Worm (Caenorhabditis elegans): ENCODE data around the gene F42A6.1.
A peak's percentile ranks its signal among the peaks of the same experiment; 100 is the strongest.

The F42A6.1 gene

DNA sequence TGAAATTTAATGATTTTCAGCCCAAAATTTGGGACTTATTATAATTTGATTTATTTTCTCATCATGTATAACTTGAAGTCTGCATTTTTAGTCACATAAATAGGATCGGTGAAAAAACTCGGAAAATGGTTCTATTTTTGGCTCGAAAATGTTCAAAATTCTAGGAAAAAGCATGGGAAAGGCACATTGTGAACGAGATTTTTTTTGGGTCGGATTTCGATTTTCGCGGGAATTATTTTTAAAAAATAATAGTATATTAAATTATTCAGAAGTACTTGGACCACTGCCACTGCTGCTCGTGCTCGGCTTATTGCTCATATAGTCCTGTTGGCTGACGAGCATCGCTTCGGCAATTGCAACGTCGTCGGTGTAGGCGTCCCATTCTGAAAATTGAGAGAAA is 18.5 kb downstream of the F42A6.1 start:
- no peak for TF ChIP-seq elt-2 (tag; optimal IDR thresholded peaks at IDR 0.05)
- no peak for TF ChIP-seq lin-39 (tag; optimal IDR thresholded peaks at IDR 0.05)

DNA sequence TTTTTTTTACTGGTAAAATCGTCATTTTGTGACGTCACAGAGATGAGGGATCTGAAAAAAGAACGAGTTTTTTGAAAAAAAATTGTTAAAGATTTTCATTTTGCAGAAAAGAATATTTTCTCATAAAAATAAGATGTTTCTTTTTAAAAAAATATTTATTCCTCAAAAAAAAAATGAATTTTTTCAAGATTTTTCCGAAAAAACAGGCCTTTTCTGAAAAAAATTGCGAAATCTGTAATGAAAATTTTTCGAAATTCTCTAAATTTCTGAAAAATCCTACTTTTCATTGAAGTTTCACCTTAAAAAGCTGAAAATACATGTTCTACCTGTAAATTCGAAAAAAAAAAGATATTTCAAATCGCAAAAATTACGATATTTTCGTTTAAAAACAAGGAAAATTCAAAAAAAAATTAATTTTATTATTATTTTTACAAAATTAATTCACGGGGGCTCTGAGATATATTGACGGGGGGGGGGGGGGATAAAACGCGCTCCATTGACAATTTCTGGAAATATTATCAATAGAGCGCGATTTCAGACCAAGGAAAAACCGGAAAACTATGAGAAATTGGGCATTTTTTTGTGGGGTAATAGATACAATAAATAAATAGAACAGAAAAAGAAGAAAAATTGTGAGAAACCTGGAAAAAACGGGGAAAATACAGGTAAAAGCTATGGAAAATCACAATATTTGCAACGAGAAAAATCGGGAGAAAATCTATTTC is 23.4 kb downstream of the F42A6.1 start, which contains the start of gene otub-4:
Gene otub-4, minus strand, starts transcription at position 51 of the 725 bp plus-strand sequence.
- no peak for TF ChIP-seq ceh-9 (tag; optimal IDR thresholded peaks at IDR 0.05)
- no peak for TF ChIP-seq egl-5 (tag; optimal IDR thresholded peaks at IDR 0.05)
- TF ChIP-seq elt-1 (tag; optimal IDR thresholded peaks at IDR 0.05): no peak
- TF ChIP-seq nfya-1 (tag; optimal IDR thresholded peaks at IDR 0.05; ENCODE audit: insufficient read depth): no peak
- TF ChIP-seq nhr-77 (tag; optimal IDR thresholded peaks at IDR 0.05): no peak
- TF ChIP-seq fos-1 (tag; optimal IDR thresholded peaks at IDR 0.05): no peak
- no peak for TF ChIP-seq nhr-12 (tag; optimal IDR thresholded peaks at IDR 0.05)

DNA sequence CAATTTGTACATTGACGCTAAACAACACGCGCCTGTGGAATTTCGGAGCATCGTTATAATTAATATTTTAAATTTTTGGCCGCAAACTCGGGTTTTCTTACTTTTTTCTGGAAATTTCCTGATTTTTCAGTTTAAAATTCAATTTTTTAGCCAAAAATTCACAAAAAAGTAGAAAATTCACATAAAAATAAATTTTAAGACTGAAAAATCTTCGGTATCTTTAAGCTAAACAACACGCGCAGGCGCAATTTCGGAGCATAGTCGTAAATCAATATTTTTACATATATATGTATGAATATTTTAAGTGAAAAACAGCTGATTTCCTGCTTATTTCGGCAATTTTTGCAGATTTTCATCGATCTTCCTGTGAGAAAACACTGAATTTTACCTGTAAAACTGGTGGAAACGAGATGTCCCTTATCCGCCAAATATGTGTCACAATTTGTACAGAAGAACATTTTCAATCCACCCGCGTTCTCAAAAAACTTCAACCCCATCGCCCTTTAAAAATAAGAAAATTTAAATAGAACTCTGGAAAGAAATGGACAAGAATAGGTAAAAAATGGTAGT is 27.6 kb downstream of the F42A6.1 start, which contains the start of gene B0546.3:
Gene B0546.3, minus strand, starts transcription at position 504 of the 570 bp plus-strand sequence.
- TF ChIP-seq ama-1 (optimal IDR thresholded peaks at IDR 0.05): peak; percentile 69
- TF ChIP-seq elt-2 (tag; optimal IDR thresholded peaks at IDR 0.05): peak; percentile 2
- TF ChIP-seq nhr-23 (tag; optimal IDR thresholded peaks at IDR 0.05): peak; percentile 13
- TF ChIP-seq lin-15B (tag; optimal IDR thresholded peaks at IDR 0.05): no peak
- TF ChIP-seq pqm-1 (tag; optimal IDR thresholded peaks at IDR 0.05): no peak
- no peak for TF ChIP-seq pha-4 (tag; optimal IDR thresholded peaks at IDR 0.05)
- TF ChIP-seq nhr-77 (tag; optimal IDR thresholded peaks at IDR 0.05): no peak
- TF ChIP-seq ceh-16 (tag; optimal IDR thresholded peaks at IDR 0.05): no peak
- TF ChIP-seq ceh-28 (tag; optimal IDR thresholded peaks at IDR 0.05): no peak
- TF ChIP-seq R02D3.7 (tag; optimal IDR thresholded peaks at IDR 0.05): no peak
- TF ChIP-seq elt-3 (tag; optimal IDR thresholded peaks at IDR 0.05): no peak
- no peak for TF ChIP-seq nhr-12 (tag; optimal IDR thresholded peaks at IDR 0.05)
- TF ChIP-seq aly-2 (tag; optimal IDR thresholded peaks at IDR 0.05): no peak
- TF ChIP-seq mdl-1 (tag; optimal IDR thresholded peaks at IDR 0.05): no peak
- no peak for TF ChIP-seq skn-1 (tag; optimal IDR thresholded peaks at IDR 0.05)
- no peak for TF ChIP-seq jun-1 (tag; optimal IDR thresholded peaks at IDR 0.05)

DNA sequence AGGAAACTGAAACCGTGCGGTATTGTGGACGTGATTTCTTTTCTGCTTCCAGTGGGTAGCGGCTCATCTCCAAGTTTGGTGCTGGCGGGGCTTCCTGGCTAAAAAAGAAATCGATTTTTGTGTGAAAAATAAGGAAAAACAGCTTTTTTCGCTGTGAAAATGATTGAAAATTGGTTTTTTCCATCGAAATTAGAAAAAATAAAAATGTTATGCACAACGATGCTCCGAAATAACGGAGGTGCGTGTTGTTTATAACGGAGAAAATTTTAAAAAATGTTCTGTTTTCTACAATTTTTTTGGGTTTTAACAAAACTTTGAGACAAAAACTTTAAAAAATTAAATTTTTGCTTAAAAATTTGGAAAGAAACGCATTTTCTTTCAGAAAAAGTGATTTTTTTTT is 28.3 kb downstream of the F42A6.1 start:
- TF ChIP-seq R02D3.7 (tag; optimal IDR thresholded peaks at IDR 0.05): no peak
- no peak for TF ChIP-seq nhr-237 (tag; optimal IDR thresholded peaks at IDR 0.05)
- no peak for TF ChIP-seq eor-1 (tag; optimal IDR thresholded peaks at IDR 0.05)
- TF ChIP-seq nfya-1 (tag; optimal IDR thresholded peaks at IDR 0.05; ENCODE audit: insufficient read depth): no peak
- no peak for TF ChIP-seq nhr-77 (tag; optimal IDR thresholded peaks at IDR 0.05)
- TF ChIP-seq ceh-82 (tag; optimal IDR thresholded peaks at IDR 0.05): no peak
- no peak for TF ChIP-seq aly-2 (tag; optimal IDR thresholded peaks at IDR 0.05)
- TF ChIP-seq mdl-1 (tag; optimal IDR thresholded peaks at IDR 0.05): no peak
- no peak for TF ChIP-seq unc-39 (tag; optimal IDR thresholded peaks at IDR 0.05)
- no peak for TF ChIP-seq nhr-76 (tag; optimal IDR thresholded peaks at IDR 0.05)
- no peak for TF ChIP-seq jun-1 (tag; optimal IDR thresholded peaks at IDR 0.05)
- no peak for TF ChIP-seq pqm-1 (tag; optimal IDR thresholded peaks at IDR 0.05)
- TF ChIP-seq hmg-11 (tag; optimal IDR thresholded peaks at IDR 0.05): no peak

DNA sequence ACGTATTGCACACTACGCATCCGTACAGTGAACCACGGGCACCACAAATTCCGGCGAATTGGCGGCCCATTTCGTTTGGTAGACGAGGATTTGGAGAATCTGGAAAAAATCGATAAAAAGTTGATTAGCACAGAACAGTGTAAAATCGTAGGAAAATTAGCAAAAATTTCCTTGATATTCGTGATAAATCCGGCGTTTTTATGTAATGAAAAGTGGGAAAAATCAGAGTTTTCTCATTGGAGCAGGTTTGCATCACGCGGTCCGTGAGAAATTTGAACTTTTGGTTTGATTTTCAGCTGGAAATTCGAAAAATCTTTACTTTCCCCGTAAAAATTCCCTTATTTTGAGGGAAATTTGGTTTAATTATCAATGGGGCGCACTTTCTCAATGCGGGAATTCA is 29.2 kb downstream of the F42A6.1 start, which contains the start of gene B0546.4:
Gene B0546.4, minus strand, starts transcription at position 101 of the 400 bp plus-strand sequence.
- TF ChIP-seq tbx-2 (tag; optimal IDR thresholded peaks at IDR 0.05) (no peak), lin-15B (tag; optimal IDR thresholded peaks at IDR 0.05) (no peak), skn-1 (tag; optimal IDR thresholded peaks at IDR 0.05) (no peak), nhr-12 (tag; optimal IDR thresholded peaks at IDR 0.05) (no peak), fos-1 (tag; optimal IDR thresholded peaks at IDR 0.05) (no peak), mdl-1 (tag; optimal IDR thresholded peaks at IDR 0.05) (no peak), fkh-10 (GFP tag; optimal IDR thresholded peaks at IDR 0.05) (no peak), snpc-4 (tag; optimal IDR thresholded peaks at IDR 0.05) (no peak), ZK546.5 (tag; optimal IDR thresholded peaks at IDR 0.05) (no peak), unc-62 (GFP tag; optimal IDR thresholded peaks at IDR 0.05) (no peak), lin-39 (tag; optimal IDR thresholded peaks at IDR 0.05) (no peak)
